Worm (Caenorhabditis elegans) whole organism, L2 larva: ENCODE data around the gene T27A1.2.

ENCODE experiments used
- C34F6.9 ChIP-seq: fragments of 150-350 bp; optimal IDR thresholded peaks from 2 replicates; lab custom pipeline; 2014; ENCODE audit warnings: missing biosample characterization, missing genetic modification characterization
- crh-2 ChIP-seq: sonication (generic microtip); optimal IDR thresholded peaks from 2 replicates; lab custom pipeline; 2017; ENCODE audit warnings: missing biosample characterization, missing genetic modification characterization
- egl-27 ChIP-seq: sonication (generic microtip); optimal IDR thresholded peaks from 3 replicates; lab custom pipeline; 2017; ENCODE audit warnings: missing biosample characterization, missing genetic modification reagents, missing genetic modification characterization
- fos-1 ChIP-seq: fragments of 150-350 bp; optimal IDR thresholded peaks from 2 replicates; lab custom pipeline; 2014; ENCODE audit warnings: missing biosample characterization, missing genetic modification characterization
- gmeb-1 ChIP-seq: fragments of 150-350 bp; optimal IDR thresholded peaks from 2 replicates; lab custom pipeline; 2014; ENCODE audit warnings: missing biosample characterization, missing genetic modification characterization
- lin-13 ChIP-seq: fragments of 150-350 bp; optimal IDR thresholded peaks from 2 replicates; lab custom pipeline; 2014; ENCODE audit warnings: missing biosample characterization, missing genetic modification reagents, missing genetic modification characterization
- lsy-2 ChIP-seq, 2 experiments: fragments of 150-350 bp in 1 of 2; sonication (generic microtip) in 1 of 2; optimal IDR thresholded peaks; 2 replicates each; lab custom pipeline; 2014 to 2017; ENCODE audit warnings: missing biosample characterization in 2 of 2, missing genetic modification characterization in 2 of 2
- mbf-1 ChIP-seq: sonication (generic microtip); optimal IDR thresholded peaks from 2 replicates; lab custom pipeline; 2017; ENCODE audit warnings: missing biosample characterization, missing genetic modification characterization
- nhr-25 ChIP-seq: fragments of 150-350 bp; sonication (generic microtip); optimal IDR thresholded peaks from 3 replicates; lab custom pipeline; 2014; ENCODE audit warnings: missing biosample characterization, missing genetic modification characterization
- nhr-6 ChIP-seq: fragments of 150-350 bp; optimal IDR thresholded peaks from 2 replicates; lab custom pipeline; 2014; ENCODE audit warnings: missing biosample characterization, missing genetic modification characterization
- sem-4 ChIP-seq: fragments of 150-350 bp; optimal IDR thresholded peaks from 2 replicates; lab custom pipeline; 2014; ENCODE audit warnings: missing biosample characterization, missing genetic modification reagents, missing genetic modification characterization
- unc-55 ChIP-seq: fragments of 150-350 bp; sonication (generic microtip); optimal IDR thresholded peaks from 3 replicates; lab custom pipeline; 2014; ENCODE audit warnings: missing biosample characterization, missing genetic modification reagents, missing genetic modification characterization

The T27A1.2 gene

DNA sequence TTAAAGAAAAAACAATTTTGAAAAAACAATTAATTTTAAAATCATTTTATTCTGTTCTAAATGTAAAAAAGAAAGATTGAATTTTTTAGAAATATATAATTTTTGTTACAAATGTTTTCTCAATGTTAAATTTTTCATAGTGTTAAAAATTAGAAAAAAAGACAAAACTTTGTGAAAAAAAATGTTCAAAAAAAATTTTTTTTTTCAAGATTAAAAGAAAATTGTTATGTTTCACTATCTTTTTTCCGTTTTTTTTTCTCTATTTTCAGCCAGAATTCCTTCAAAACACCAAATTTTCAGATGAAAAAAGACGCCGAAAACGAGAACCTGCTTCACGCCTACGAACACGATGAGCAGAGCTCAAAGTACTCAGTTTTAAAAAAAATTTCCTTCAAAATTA, 41.6 kb downstream of the T27A1.2 start, which contains the start of gene sms-5:
TSS of gene sms-5 (plus strand) at position 301 of the 400 bp plus-strand sequence.
- TF ChIP-seq fos-1 (tag; lab: Kevin White, UChicago) (no peak), sem-4 (tag; lab: Kevin White, UChicago) (no peak), mbf-1 (tag; lab: Kevin White, UChicago) (no peak), nhr-25 (tag; lab: Kevin White, UChicago) (no peak)
- TF ChIP-seq, all 48 proteins: peak for 0

DNA sequence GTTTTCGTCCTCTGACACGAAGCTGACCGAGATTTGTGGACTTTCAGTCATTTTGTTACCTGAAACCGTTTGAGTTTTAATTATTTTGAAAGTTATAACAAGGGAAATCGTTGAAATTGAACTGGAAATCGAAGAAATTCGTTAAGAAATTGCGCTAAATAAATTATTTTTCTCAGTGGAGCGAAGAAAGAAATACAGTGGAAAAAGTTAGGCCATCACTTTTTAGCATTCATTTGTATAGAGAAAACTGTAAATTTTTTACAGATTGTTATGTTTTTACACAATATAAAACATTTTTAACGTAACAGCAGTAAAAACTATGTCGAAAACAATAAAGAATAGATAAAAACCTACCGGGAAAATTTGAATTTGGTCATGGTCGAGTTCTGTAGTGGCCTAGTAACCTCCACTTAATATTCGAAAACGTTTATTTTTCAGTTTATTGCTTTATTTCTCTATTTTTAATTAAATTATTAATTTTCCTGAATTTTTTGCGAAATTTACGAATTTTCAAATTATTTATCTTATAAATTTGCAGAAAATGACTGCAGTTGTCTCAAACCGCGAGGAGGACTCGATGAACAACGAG, 52.3 kb downstream of the T27A1.2 start, which contains the start of the genes gldi-1 and prp-21:
TSS of gene gldi-1 (minus strand) at position 51 of the 589 bp plus-strand sequence.
TSS of gene prp-21 (plus strand) at position 539 of the 589 bp plus-strand sequence.
- TF ChIP-seq gmeb-1 (tag; lab: Kevin White, UChicago) (peak; percentile 11), C34F6.9 (tag; lab: Kevin White, UChicago) (peak; percentile 65), unc-55 (GFP tag; lab: Kevin White, UChicago) (peak; percentile 60), lsy-2 (tag; optimal IDR thresholded peaks at IDR 0.05; lab: Kevin White, UChicago) (peak in 1 of 2 experiments; percentile 54), crh-2 (tag; lab: Kevin White, UChicago) (peak; percentile 34), lin-13 (GFP tag; lab: Kevin White, UChicago) (peak; percentile 12), egl-27 (tag; lab: Kevin White, UChicago) (no peak), nhr-6 (tag; lab: Kevin White, UChicago) (no peak)
